Worm (Caenorhabditis elegans) whole organism, L4 larva: ENCODE data around the gene Y50D4C.12.

Source experiments
- F10B5.3 ChIP-seq: sonication (generic microtip); optimal IDR thresholded peaks from 2 replicates; lab custom pipeline; 2016; ENCODE audit warnings: mild to moderate bottlenecking, missing genetic modification characterization, missing compliant biosample characterization
- Y75B8A.6 ChIP-seq: fragments of 200-800 bp; sonication (Bioruptor generic); IDR thresholded peaks from 2 replicates; pipeline ENCODE4 v1.3.6; 2022; ENCODE audit warnings: missing genetic modification reagents, missing genetic modification characterization, missing compliant biosample characterization
- ama-1 ChIP-seq: fragments of 150-350 bp; optimal IDR thresholded peaks from 2 replicates; lab custom pipeline; 2014; ENCODE audit warnings: inconsistent platforms, mixed read lengths
- arid-1 ChIP-seq: fragments of 200-800 bp; sonication (Bioruptor generic); conservative IDR thresholded peaks from 2 replicates; pipeline ENCODE4 v1.3.6; 2022; ENCODE audit warnings: missing genetic modification reagents, missing genetic modification characterization, missing compliant biosample characterization
- ces-1 ChIP-seq: fragments of 150-350 bp; sonication (generic microtip); optimal IDR thresholded peaks from 4 replicates; lab custom pipeline; 2014; ENCODE audit warnings: missing biosample characterization, missing genetic modification reagents, missing genetic modification characterization
- daf-19 ChIP-seq: fragments of 200-800 bp; sonication (Bioruptor generic); conservative IDR thresholded peaks from 2 replicates; pipeline ENCODE4 v1.3.6; 2022; ENCODE audit warnings: missing genetic modification characterization, missing compliant biosample characterization
- lin-39 ChIP-seq: fragments of 150-350 bp; optimal IDR thresholded peaks from 2 replicates; lab custom pipeline; 2014; ENCODE audit warnings: missing biosample characterization, missing genetic modification reagents, missing genetic modification characterization
- mdl-1 ChIP-seq, 2 experiments: fragments of 150-350 bp in 1 of 2; sonication (generic microtip) in 1 of 2; optimal IDR thresholded peaks; 2 replicates each; lab custom pipeline; 2014 to 2017; ENCODE audit warnings: missing biosample characterization in 2 of 2, missing genetic modification characterization in 2 of 2
- nhr-11 ChIP-seq: fragments of 150-350 bp; optimal IDR thresholded peaks from 2 replicates; lab custom pipeline; 2014; ENCODE audit warnings: missing biosample characterization, missing genetic modification characterization
- nhr-237 ChIP-seq: sonication (generic microtip); optimal IDR thresholded peaks from 2 replicates; lab custom pipeline; 2017; ENCODE audit warnings: missing biosample characterization, missing genetic modification characterization
- nhr-76 ChIP-seq: fragments of 150-350 bp; optimal IDR thresholded peaks from 2 replicates; lab custom pipeline; 2014; ENCODE audit warnings: missing biosample characterization, missing genetic modification characterization
- pqm-1 ChIP-seq: sonication (generic microtip); optimal IDR thresholded peaks from 2 replicates; lab custom pipeline; 2017; ENCODE audit warnings: missing biosample characterization, missing genetic modification characterization
- skn-1 ChIP-seq: fragments of 150-350 bp; optimal IDR thresholded peaks from 2 replicates; lab custom pipeline; 2014; ENCODE audit warnings: missing biosample characterization, missing genetic modification characterization
- unc-39 ChIP-seq: sonication (generic microtip); optimal IDR thresholded peaks from 2 replicates; lab custom pipeline; 2017; ENCODE audit warnings: missing biosample characterization, missing genetic modification characterization

DNA sequence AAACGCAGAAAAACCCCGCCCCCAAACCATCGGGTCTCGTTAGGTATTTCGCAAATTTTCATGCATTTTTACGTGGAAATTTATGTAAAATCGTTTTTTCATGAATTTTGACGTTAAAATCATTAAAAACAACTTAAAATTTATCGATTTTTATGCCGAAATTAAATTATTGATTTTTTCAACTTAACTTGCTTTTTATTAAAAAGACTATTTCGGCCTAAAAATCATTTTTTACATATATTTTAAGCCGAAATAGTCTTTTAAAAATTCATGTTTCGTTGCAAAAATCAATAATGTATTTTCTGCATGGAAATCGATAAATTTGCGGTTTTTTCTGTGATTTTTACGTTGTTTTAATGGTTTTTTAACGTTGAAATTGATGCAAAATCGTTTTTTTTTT, 13.3 kb downstream of the Y50D4C.12 start:
- TF ChIP-seq nhr-11 (tag; lab: Kevin White, UChicago) (no peak), nhr-237 (no peak), daf-19 (no peak), unc-39 (tag; lab: Kevin White, UChicago) (no peak), arid-1 (no peak), mdl-1 (tag; optimal IDR thresholded peaks at IDR 0.05; lab: Kevin White, UChicago) (no peak), F10B5.3 (tag; lab: Kevin White, UChicago) (no peak), pqm-1 (no peak), skn-1 (tag; lab: Kevin White, UChicago) (no peak), ces-1 (GFP tag; lab: Kevin White, UChicago) (no peak), lin-39 (tag; lab: Kevin White, UChicago) (no peak), Y75B8A.6 (no peak), ama-1 (lab: Kevin White, UChicago) (no peak), nhr-76 (no peak)
